Fruit fly (Drosophila melanogaster): ENCODE results near the gene red.

DNA sequence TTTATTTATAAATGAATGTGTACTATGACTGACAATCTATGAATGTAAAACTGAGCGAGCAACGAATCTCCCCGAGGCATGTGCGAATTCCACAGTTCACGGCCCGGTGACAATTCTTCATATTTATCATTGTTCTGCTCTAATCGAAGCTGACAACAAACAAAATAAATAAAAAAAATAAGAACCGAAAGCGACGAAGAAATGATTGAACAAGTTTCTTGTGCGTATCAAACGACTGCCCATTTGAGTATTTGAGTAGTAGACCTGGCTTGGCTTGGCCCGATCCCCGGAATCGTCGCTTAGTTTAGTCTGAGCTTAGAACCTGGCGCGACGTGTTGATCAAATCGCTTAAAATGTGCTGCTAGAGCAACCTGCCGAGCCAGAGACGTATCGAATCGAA is 21.2 kb downstream of the red start, which contains the start of gene CG31321:
- TF ChIP-seq Mnt (GFP tag; optimal IDR thresholded peaks at IDR 0.05): no peak
- TF ChIP-seq Crg-1 (GFP tag; optimal IDR thresholded peaks at IDR 0.05): no peak
- no peak for TF ChIP-seq CG12768 (GFP tag; optimal IDR thresholded peaks at IDR 0.05)
- no peak for TF ChIP-seq CG5204 (GFP tag; optimal IDR thresholded peaks at IDR 0.05)
- no peak for TF ChIP-seq pad (GFP tag; optimal IDR thresholded peaks at IDR 0.05)
- TF ChIP-seq CG7101 (tag; optimal IDR thresholded peaks at IDR 0.05): no peak
- no peak for TF ChIP-seq Hr96 (GFP tag; optimal IDR thresholded peaks at IDR 0.05)
- no peak for TF ChIP-seq kay (GFP tag; ENCODE audit: borderline replicate concordance)
- TF ChIP-seq CG33017 (tag; optimal IDR thresholded peaks at IDR 0.05): no peak
- TF ChIP-seq CG1620 (GFP tag; optimal IDR thresholded peaks at IDR 0.05): no peak
- TF ChIP-seq ovo (GFP tag; optimal IDR thresholded peaks at IDR 0.05): no peak
- no peak for TF ChIP-seq cic (GFP tag; optimal IDR thresholded peaks at IDR 0.05)
- no peak for TF ChIP-seq CG14711 (tag; optimal IDR thresholded peaks at IDR 0.05)
